Fruit fly (Drosophila melanogaster): ENCODE measurements around the gene Cyp6a18.

Gene Cyp6a18

DNA sequence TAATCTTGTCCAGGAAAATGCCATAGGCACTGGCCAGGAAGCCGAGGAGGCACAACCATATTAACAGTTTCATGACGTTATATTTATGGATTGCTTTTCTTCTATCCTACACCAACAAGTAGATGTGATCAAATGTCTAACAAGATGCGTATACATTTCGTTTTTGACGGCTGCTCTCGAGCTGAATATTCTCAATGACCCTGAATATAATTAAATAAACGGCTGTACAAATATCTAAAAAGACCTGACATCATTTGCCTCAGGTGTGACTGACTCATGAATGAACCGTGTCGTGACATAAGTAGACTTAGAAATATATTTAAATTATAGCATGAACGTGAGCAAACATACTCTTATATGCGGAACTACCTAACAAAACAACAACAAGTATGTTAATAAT, 24.4 kb downstream of the Cyp6a18 start, which contains the start of gene CG5402:
Gene CG5402 (minus strand): TSS at position 101 of the 400 bp plus-strand sequence.
- TF ChIP-seq Sin3A (optimal IDR thresholded peaks at IDR 0.05) (no peak), psq (optimal IDR thresholded peaks at IDR 0.05) (no peak), insv (optimal IDR thresholded peaks at IDR 0.05) (no peak), Myc (optimal IDR thresholded peaks at IDR 0.05) (no peak), h (optimal IDR thresholded peaks at IDR 0.05) (no peak), ttk (optimal IDR thresholded peaks at IDR 0.05) (no peak)

DNA sequence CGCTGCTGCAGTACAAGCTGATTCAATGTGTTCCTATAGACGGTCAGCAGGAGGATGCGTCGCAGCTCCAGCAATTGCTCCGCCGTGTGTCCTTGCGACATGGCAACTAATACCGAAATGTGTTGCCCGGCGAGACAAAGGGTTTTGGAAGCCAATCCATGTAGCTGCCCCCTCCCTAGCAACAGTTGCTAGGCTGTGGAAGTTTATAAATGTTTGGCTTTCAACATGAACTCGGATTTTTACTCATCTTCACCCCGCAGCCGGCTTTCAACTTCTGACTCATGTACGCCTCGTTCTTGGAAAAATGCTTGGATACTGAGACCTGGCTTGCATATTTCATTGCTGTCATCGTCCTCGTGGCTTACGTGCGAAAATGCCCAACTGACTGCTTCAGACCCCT, 38.7 kb downstream of the Cyp6a18 start, which contains the start of gene CG13972:
Gene CG13972 (minus strand): TSS at position 101 of the 400 bp plus-strand sequence.
- TF ChIP-seq insv (optimal IDR thresholded peaks at IDR 0.05) = no peak
- TF ChIP-seq Sin3A (optimal IDR thresholded peaks at IDR 0.05) = no peak
- no peak for TF ChIP-seq h (optimal IDR thresholded peaks at IDR 0.05)
- no peak for TF ChIP-seq psq (optimal IDR thresholded peaks at IDR 0.05)
- no peak for TF ChIP-seq Myc (optimal IDR thresholded peaks at IDR 0.05)
- TF ChIP-seq ttk (optimal IDR thresholded peaks at IDR 0.05) = no peak

DNA sequence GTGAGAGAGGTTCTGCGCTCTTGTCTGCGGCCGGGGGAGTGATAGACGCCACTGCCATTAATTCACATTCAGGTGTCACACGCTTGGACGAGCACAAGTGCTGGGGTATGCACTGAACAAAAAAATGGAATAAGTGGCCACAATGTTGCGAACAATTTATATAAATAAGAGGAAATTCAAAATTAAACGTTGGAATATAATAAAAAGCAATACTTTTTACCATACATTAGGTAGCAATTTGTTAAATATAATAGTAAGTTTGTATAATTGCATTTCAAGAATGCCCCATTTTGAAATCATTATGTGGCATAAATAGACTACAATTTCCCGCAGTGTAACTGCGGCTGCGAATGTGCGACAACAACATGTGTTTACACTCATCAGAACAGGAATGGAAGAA, 41.4 kb downstream of the Cyp6a18 start:
- no peak for TF ChIP-seq Sin3A (optimal IDR thresholded peaks at IDR 0.05)
- TF ChIP-seq psq (optimal IDR thresholded peaks at IDR 0.05) = no peak
- TF ChIP-seq insv (optimal IDR thresholded peaks at IDR 0.05) = no peak
- TF ChIP-seq ttk (optimal IDR thresholded peaks at IDR 0.05) = no peak
- TF ChIP-seq Myc (optimal IDR thresholded peaks at IDR 0.05) = no peak
- no peak for TF ChIP-seq h (optimal IDR thresholded peaks at IDR 0.05)

DNA sequence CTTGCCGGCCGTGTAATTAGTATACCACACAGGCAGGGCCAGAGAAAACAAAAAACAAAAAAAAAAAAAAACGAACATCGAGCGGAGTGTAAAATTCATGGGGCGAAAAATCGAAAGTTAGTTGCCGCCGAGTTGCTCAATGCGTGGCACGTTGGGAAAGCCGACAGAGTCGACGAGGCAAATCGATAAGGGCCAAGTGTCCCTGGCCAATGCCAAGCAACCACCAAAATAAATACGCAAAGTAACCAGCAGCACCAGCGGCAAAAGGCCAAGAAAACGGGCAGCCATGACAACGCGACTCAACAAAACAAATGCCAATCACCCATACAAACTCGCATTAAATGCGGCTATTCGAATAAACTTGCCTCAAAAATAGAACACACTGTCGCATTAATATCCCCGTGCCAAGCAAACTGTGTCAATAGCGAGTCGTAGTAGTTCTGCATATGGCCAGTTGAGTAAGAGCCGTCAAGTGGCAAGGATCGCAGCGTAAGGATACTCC, 42.0 kb downstream of the Cyp6a18 start, which contains the start of gene CG12885:
Gene CG12885 (plus strand): TSS at position 452 of the 502 bp plus-strand sequence.
- no peak for TF ChIP-seq psq (optimal IDR thresholded peaks at IDR 0.05)
- TF ChIP-seq Sin3A (optimal IDR thresholded peaks at IDR 0.05) = no peak
- no peak for TF ChIP-seq ttk (optimal IDR thresholded peaks at IDR 0.05)
- no peak for TF ChIP-seq insv (optimal IDR thresholded peaks at IDR 0.05)
- TF ChIP-seq h (optimal IDR thresholded peaks at IDR 0.05) = no peak
- no peak for TF ChIP-seq Myc (optimal IDR thresholded peaks at IDR 0.05)
